Worm (Caenorhabditis elegans): ENCODE measurements around the gene W02H5.19.

ce11 chrV:2673807-2674206, 35.1 kb downstream of the W02H5.19 start:
- no peak for TF ChIP-seq akir-1 (GFP tag; optimal IDR thresholded peaks at IDR 0.05)
- TF ChIP-seq ama-1 (optimal IDR thresholded peaks at IDR 0.05), result no peak
- TF ChIP-seq ama-1 (GFP tag; optimal IDR thresholded peaks at IDR 0.05), result peak; percentile 15 to 71
- TF ChIP-seq mxl-1 (tag; optimal IDR thresholded peaks at IDR 0.05), result no peak
- peak; percentile 14 for TF ChIP-seq nhr-80 (tag; optimal IDR thresholded peaks at IDR 0.05)
- TF ChIP-seq dpff-1 (tag; optimal IDR thresholded peaks at IDR 0.05), result no peak
- 0 out of 2 replicates have a peak, but pooled peaks have one; percentile 13 for TF ChIP-seq cebp-1 (GFP tag; IDR thresholded peaks at IDR 0.05)
- peak; percentile 66 for TF ChIP-seq cebp-1 (tag; optimal IDR thresholded peaks at IDR 0.05)
- TF ChIP-seq attf-5 (GFP tag; optimal IDR thresholded peaks at IDR 0.05), result peak; percentile 67
- peak; percentile 94 for TF ChIP-seq tbp1 (GFP tag; optimal IDR thresholded peaks at IDR 0.05)
- TF ChIP-seq athp-1 (tag; optimal IDR thresholded peaks at IDR 0.05), result peak; percentile 34
- TF ChIP-seq attf-6 (GFP tag; IDR thresholded peaks at IDR 0.05), result peak; percentile 61; the same call in 1 of the 2 replicates
- no peak for TF ChIP-seq cebp-2 (GFP tag; IDR thresholded peaks at IDR 0.05)
